Worm (Caenorhabditis elegans) whole organism, young adult: ENCODE results near the gene txt-8.
A peak's percentile ranks its signal among the peaks of the same experiment; 100 is the strongest.

ENCODE experiments used
- B0261.1 ChIP-seq: sonication (generic microtip); optimal IDR thresholded peaks from 2 replicates; lab custom pipeline; 2016; ENCODE audit warnings: mild to moderate bottlenecking, missing genetic modification characterization, moderate library complexity, missing compliant biosample characterization
- B0336.3 ChIP-seq: fragments of 200-800 bp; sonication (Bioruptor generic); IDR thresholded peaks from 2 replicates; pipeline ENCODE4 v1.3.6; 2022; ENCODE audit warnings: missing genetic modification characterization, missing compliant biosample characterization
- D2030.7 ChIP-seq: fragments of 200-800 bp; sonication (Bioruptor generic); IDR thresholded peaks from 2 replicates; pipeline ENCODE4 v1.3.6; 2022; ENCODE audit warnings: missing genetic modification reagents, missing genetic modification characterization, missing compliant biosample characterization
- F10E7.11 ChIP-seq: sonication (generic microtip); optimal IDR thresholded peaks from 2 replicates; lab custom pipeline; 2017; ENCODE audit warnings: mild to moderate bottlenecking, missing genetic modification characterization, moderate library complexity, missing compliant biosample characterization
- F23B12.7 ChIP-seq: sonication (generic microtip); optimal IDR thresholded peaks from 2 replicates; lab custom pipeline; 2017; ENCODE audit warnings: missing genetic modification characterization, mild to moderate bottlenecking, missing compliant biosample characterization, antibody characterized with exemption, moderate library complexity; ENCODE audit not compliant: insufficient read depth
- F49E8.2 ChIP-seq: sonication (generic microtip); optimal IDR thresholded peaks from 3 replicates; lab custom pipeline; 2017; ENCODE audit warnings: missing genetic modification characterization, mild to moderate bottlenecking, missing compliant biosample characterization, antibody characterized with exemption, moderate library complexity; ENCODE audit not compliant: insufficient read depth
- F57C9.4 ChIP-seq: sonication (generic microtip); optimal IDR thresholded peaks from 2 replicates; lab custom pipeline; 2017; ENCODE audit warnings: mild to moderate bottlenecking, missing genetic modification characterization, missing compliant biosample characterization
- T07F8.4 ChIP-seq: sonication (generic microtip); optimal IDR thresholded peaks from 2 replicates; lab custom pipeline; 2016; ENCODE audit warnings: mild to moderate bottlenecking, missing genetic modification characterization, moderate library complexity, missing compliant biosample characterization
- T26A5.8 ChIP-seq: sonication (generic microtip); optimal IDR thresholded peaks from 2 replicates; lab custom pipeline; 2016; ENCODE audit warnings: missing genetic modification characterization, missing compliant biosample characterization
- Y53G8AR.9 ChIP-seq: fragments of 200-800 bp; sonication (Bioruptor generic); conservative IDR thresholded peaks from 2 replicates; pipeline ENCODE4 v1.3.6; 2022; ENCODE audit warnings: missing genetic modification reagents, missing genetic modification characterization, missing compliant biosample characterization
- Y56A3A.18 ChIP-seq: fragments of 200-800 bp; sonication (Bioruptor generic); IDR thresholded peaks from 2 replicates; pipeline ENCODE4 v1.3.6; 2022; ENCODE audit warnings: missing genetic modification reagents, missing genetic modification characterization, missing compliant biosample characterization
- Y95B8A.8 ChIP-seq: fragments of 200-800 bp; sonication (Bioruptor generic); IDR thresholded peaks from 2 replicates; pipeline ENCODE4 v1.3.6; 2022; ENCODE audit warnings: missing genetic modification reagents, missing genetic modification characterization, missing compliant biosample characterization
- ZK185.1 ChIP-seq: sonication (generic microtip); optimal IDR thresholded peaks from 2 replicates; lab custom pipeline; 2016; ENCODE audit warnings: mild to moderate bottlenecking, missing genetic modification characterization, missing compliant biosample characterization; ENCODE audit not compliant: poor library complexity, severe bottlenecking
- ama-1 ChIP-seq, 3 experiments: fragments of 150-350 bp in 1 of 3; sonication (generic microtip) in 2 of 3; optimal IDR thresholded peaks; 2 replicates each; lab custom pipeline; 2014 to 2018; ENCODE audit warnings: missing biosample characterization in 2 of 3, missing genetic modification characterization in 2 of 3, missing genetic modification reagents in 2 of 3
- athp-1 ChIP-seq: sonication (generic microtip); optimal IDR thresholded peaks from 2 replicates; lab custom pipeline; 2017; ENCODE audit warnings: mild to moderate bottlenecking, missing genetic modification characterization, missing compliant biosample characterization
- attf-3 ChIP-seq: fragments of 200-800 bp; sonication (Bioruptor generic); conservative IDR thresholded peaks from 2 replicates; pipeline ENCODE4 v1.3.6; 2022; ENCODE audit warnings: missing genetic modification reagents, missing genetic modification characterization, missing compliant biosample characterization
- attf-6 ChIP-seq: fragments of 200-800 bp; sonication (Bioruptor generic); IDR thresholded peaks from 2 replicates; pipeline ENCODE4 v1.3.6; 2022; ENCODE audit warnings: missing genetic modification reagents, missing genetic modification characterization, missing compliant biosample characterization
- cebp-1 ChIP-seq, 2 experiments: fragments of 200-800 bp in 1 of 2; sonication (Bioruptor generic) in 1 of 2; sonication (generic microtip) in 1 of 2; IDR thresholded peaks in 1 of 2; optimal IDR thresholded peaks in 1 of 2; 2 replicates each; pipeline versions ENCODE4 v1.3.6 to Lab custom; 2017 to 2022; ENCODE audit warnings: missing compliant biosample characterization in 2 of 2, missing genetic modification characterization in 2 of 2, mild to moderate bottlenecking in 1 of 2, missing genetic modification reagents in 1 of 2, moderate library complexity in 1 of 2
- die-1 ChIP-seq: sonication (generic microtip); optimal IDR thresholded peaks from 2 replicates; lab custom pipeline; 2016; ENCODE audit warnings: missing genotype, mild to moderate bottlenecking, missing genetic modification characterization, missing compliant biosample characterization
- dox-1 ChIP-seq: fragments of 200-800 bp; sonication (Bioruptor generic); IDR thresholded peaks from 2 replicates; pipeline ENCODE4 v1.3.6; 2022; ENCODE audit warnings: missing genetic modification reagents, missing genetic modification characterization, missing compliant biosample characterization
- dpl-1 ChIP-seq: fragments of 150-350 bp; optimal IDR thresholded peaks from 2 replicates; lab custom pipeline; 2014; ENCODE audit warnings: missing biosample characterization, missing genetic modification reagents, missing genetic modification characterization
- egl-44 ChIP-seq: fragments of 200-800 bp; sonication (Bioruptor generic); IDR thresholded peaks from 2 replicates; pipeline ENCODE4 v1.3.6; 2022; ENCODE audit warnings: missing genetic modification reagents, missing genetic modification characterization, missing compliant biosample characterization
- ekl-4 ChIP-seq: fragments of 200-800 bp; sonication (Bioruptor generic); IDR thresholded peaks from 2 replicates; pipeline ENCODE4 v1.3.6; 2022; ENCODE audit warnings: missing genetic modification reagents, missing genetic modification characterization, missing compliant biosample characterization
- him-1 ChIP-seq: sonication (generic microtip); optimal IDR thresholded peaks from 2 replicates; lab custom pipeline; 2016; ENCODE audit warnings: missing genotype, missing genetic modification reagents, missing genetic modification characterization, missing compliant biosample characterization
- hlh-12 ChIP-seq: sonication (generic microtip); optimal IDR thresholded peaks from 2 replicates; lab custom pipeline; 2016; ENCODE audit warnings: missing genetic modification characterization, missing compliant biosample characterization
- hmg-1.2 ChIP-seq: fragments of 200-800 bp; sonication (Bioruptor generic); IDR thresholded peaks from 2 replicates; pipeline ENCODE4 v1.3.6; 2022; ENCODE audit warnings: missing genetic modification reagents, missing genetic modification characterization, missing compliant biosample characterization
- hmg-20 ChIP-seq: fragments of 200-800 bp; sonication (Bioruptor generic); IDR thresholded peaks from 2 replicates; pipeline ENCODE4 v1.3.6; 2022; ENCODE audit warnings: missing genetic modification reagents, missing genetic modification characterization, missing compliant biosample characterization
- lag-1 ChIP-seq: fragments of 200-800 bp; sonication (Bioruptor generic); IDR thresholded peaks from 2 replicates; pipeline ENCODE4 v1.3.6; 2022; ENCODE audit warnings: missing genetic modification reagents, missing genetic modification characterization, missing compliant biosample characterization
- let-526 ChIP-seq: fragments of 200-800 bp; sonication (Bioruptor generic); IDR thresholded peaks from 2 replicates; pipeline ENCODE4 v1.3.6; 2022; ENCODE audit warnings: missing genetic modification reagents, missing genetic modification characterization, missing compliant biosample characterization
- let-607 ChIP-seq, 2 experiments: fragments of 200-800 bp in 1 of 2; sonication (Bioruptor generic) in 1 of 2; sonication (generic microtip) in 1 of 2; optimal IDR thresholded peaks; 2 replicates each; lab custom pipeline; 2016 to 2018; ENCODE audit warnings: mild to moderate bottlenecking in 2 of 2, missing compliant biosample characterization in 2 of 2, missing genetic modification characterization in 2 of 2, moderate library complexity in 2 of 2, missing genotype in 1 of 2
- lsl-1 ChIP-seq: fragments of 200-800 bp; sonication (Bioruptor generic); optimal IDR thresholded peaks from 2 replicates; lab custom pipeline; 2018; ENCODE audit warnings: mild to moderate bottlenecking, missing genetic modification characterization, moderate library complexity, missing compliant biosample characterization
- mcd-1 ChIP-seq: fragments of 200-800 bp; sonication (Bioruptor generic); IDR thresholded peaks from 2 replicates; pipeline ENCODE4 v1.3.6; 2022; ENCODE audit warnings: missing genetic modification reagents, missing genetic modification characterization, missing compliant biosample characterization
- mes-4 ChIP-seq: sonication (generic microtip); optimal IDR thresholded peaks from 2 replicates; lab custom pipeline; 2016; ENCODE audit warnings: missing genotype, missing genetic modification characterization, missing compliant biosample characterization
- mxl-1 ChIP-seq: sonication (generic microtip); optimal IDR thresholded peaks from 2 replicates; lab custom pipeline; 2016; ENCODE audit warnings: missing genetic modification characterization, missing compliant biosample characterization
- nhr-80 ChIP-seq: sonication (generic microtip); optimal IDR thresholded peaks from 2 replicates; lab custom pipeline; 2016; ENCODE audit warnings: missing genetic modification characterization, missing compliant biosample characterization
- rec-8 ChIP-seq, 2 experiments: sonication (generic microtip); optimal IDR thresholded peaks; 2 replicates each; lab custom pipeline; 2016; ENCODE audit warnings: mild to moderate bottlenecking in 2 of 2, missing genetic modification characterization in 2 of 2, missing genetic modification reagents in 2 of 2, missing genotype in 2 of 2, missing biosample characterization in 1 of 2, missing compliant biosample characterization in 1 of 2, moderate library complexity in 1 of 2
- rpc-1 ChIP-seq, 2 experiments: fragments of 150-350 bp in 1 of 2; sonication (generic microtip) in 1 of 2; optimal IDR thresholded peaks; 2 replicates each; lab custom pipeline; 2014 to 2018; ENCODE audit warnings: missing biosample characterization in 1 of 2, missing genetic modification characterization in 1 of 2, missing genetic modification reagents in 1 of 2, missing genotype in 1 of 2
- snpc-1.3 ChIP-seq: sonication (generic microtip); optimal IDR thresholded peaks from 2 replicates; lab custom pipeline; 2017; ENCODE audit warnings: missing genetic modification characterization, mild to moderate bottlenecking, missing compliant biosample characterization, antibody characterized with exemption, moderate library complexity, missing genotype, missing genetic modification reagents; ENCODE audit not compliant: insufficient read depth
- snpc-3.4 ChIP-seq: sonication (generic microtip); optimal IDR thresholded peaks from 2 replicates; lab custom pipeline; 2017; ENCODE audit warnings: missing genetic modification characterization, mild to moderate bottlenecking, missing compliant biosample characterization, antibody characterized with exemption, moderate library complexity, missing genotype, missing genetic modification reagents
- sptf-2 ChIP-seq: fragments of 200-800 bp; sonication (Bioruptor generic); optimal IDR thresholded peaks from 2 replicates; lab custom pipeline; 2018; ENCODE audit warnings: mild to moderate bottlenecking, missing genetic modification characterization, missing compliant biosample characterization
- tbp1 ChIP-seq: fragments of 200-800 bp; sonication (Bioruptor generic); optimal IDR thresholded peaks from 2 replicates; lab custom pipeline; 2018; ENCODE audit warnings: mild to moderate bottlenecking, missing genetic modification characterization, missing compliant biosample characterization
- unc-130 ChIP-seq: sonication (generic microtip); optimal IDR thresholded peaks from 2 replicates; lab custom pipeline; 2016; ENCODE audit warnings: missing genetic modification reagents, missing genetic modification characterization, missing compliant biosample characterization
- xnd-1 ChIP-seq: sonication (generic microtip); optimal IDR thresholded peaks from 2 replicates; lab custom pipeline; 2016; ENCODE audit warnings: missing genotype, missing genetic modification reagents, missing genetic modification characterization, missing compliant biosample characterization
- zim-3 ChIP-seq: sonication (generic microtip); optimal IDR thresholded peaks from 2 replicates; lab custom pipeline; 2017; ENCODE audit warnings: mild to moderate bottlenecking, missing genetic modification characterization, moderate library complexity, missing compliant biosample characterization
- ztf-26 ChIP-seq: sonication (generic microtip); optimal IDR thresholded peaks from 2 replicates; lab custom pipeline; 2017; ENCODE audit warnings: missing genetic modification characterization, missing compliant biosample characterization
- ztf-6 ChIP-seq: fragments of 200-800 bp; sonication (Bioruptor generic); IDR thresholded peaks from 2 replicates; pipeline ENCODE4 v1.3.6; 2022; ENCODE audit warnings: missing genetic modification reagents, missing genetic modification characterization, missing compliant biosample characterization

txt-8 gene

ce11 chrV:18412351-18412750, 1.8 kb upstream of the txt-8 start (continued):
- TF ChIP-seq T26A5.8 (tag; lab: Kevin White, UChicago) (peak; percentile 25), egl-44 (no peak), rec-8 (tag; optimal IDR thresholded peaks at IDR 0.05; lab: Kevin White, UChicago) (peak in 1 of 2 experiments; percentile 33), lag-1 (GFP tag; lab: Robert Waterston, UW) (no peak), ekl-4 (GFP tag; lab: Robert Waterston, UW) (peak; percentile 35; the same call in 1 of the 2 replicates), F57C9.4 (tag; lab: Kevin White, UChicago) (no peak), let-526 (GFP tag; lab: Robert Waterston, UW) (no peak), rpc-1 (optimal IDR thresholded peaks at IDR 0.05; lab: Kevin White, UChicago) (peak; percentile 82), rpc-1 (tag; optimal IDR thresholded peaks at IDR 0.05; lab: Kevin White, UChicago) (peak; percentile 94), hmg-1.2 (GFP tag; lab: Robert Waterston, UW) (peak; percentile 64), F49E8.2 (peak; percentile 50), ztf-26 (no peak), unc-130 (peak; percentile 16), F10E7.11 (tag; lab: Kevin White, UChicago) (no peak), Y53G8AR.9 (GFP tag; lab: Robert Waterston, UW) (peak; percentile 38; the same call in 1 of the 2 replicates), D2030.7 (0 out of 2 replicates have a peak, but pooled peaks have one; percentile 26), hmg-20 (GFP tag; lab: Robert Waterston, UW) (no peak), cebp-1 (GFP tag; IDR thresholded peaks at IDR 0.05; lab: Robert Waterston, UW) (no peak), cebp-1 (tag; optimal IDR thresholded peaks at IDR 0.05; lab: Kevin White, UChicago) (peak; percentile 47), F23B12.7 (peak; percentile 23), ztf-6 (GFP tag; lab: Robert Waterston, UW) (no peak), nhr-80 (tag; lab: Kevin White, UChicago) (peak; percentile 2), ZK185.1 (tag; lab: Kevin White, UChicago) (no peak), ama-1 (optimal IDR thresholded peaks at IDR 0.05; lab: Kevin White, UChicago) (no peak), ama-1 (GFP tag; optimal IDR thresholded peaks at IDR 0.05; lab: Kevin White, UChicago) (peak in 1 of 2 experiments; percentile 31), tbp1 (GFP tag; lab: Kevin White, UChicago) (peak; percentile 92), sptf-2 (no peak), hlh-12 (tag; lab: Kevin White, UChicago) (peak; percentile 11), athp-1 (tag; lab: Kevin White, UChicago) (no peak), snpc-3.4 (tag; lab: Kevin White, UChicago) (peak; percentile 45), Y95B8A.8 (GFP tag; lab: Robert Waterston, UW) (no peak), xnd-1 (tag; lab: Kevin White, UChicago) (no peak), mxl-1 (peak; percentile 70), mcd-1 (GFP tag; lab: Robert Waterston, UW) (no peak), B0336.3 (GFP tag; lab: Robert Waterston, UW) (no peak), dpl-1 (GFP tag; lab: Kevin White, UChicago) (no peak), snpc-1.3 (peak; percentile 79), T07F8.4 (peak; percentile 1), B0261.1 (tag; lab: Kevin White, UChicago) (peak; percentile 85), die-1 (tag; lab: Kevin White, UChicago) (peak; percentile 67), dox-1 (GFP tag; lab: Robert Waterston, UW) (peak; percentile 51; the same call in 1 of the 2 replicates), let-607 (tag; optimal IDR thresholded peaks at IDR 0.05; lab: Kevin White, UChicago) (no peak), lsl-1 (peak; percentile 3), Y56A3A.18 (peak; percentile 77; the same call in 1 of the 2 replicates), mes-4 (tag; lab: Kevin White, UChicago) (no peak), zim-3 (peak; percentile 43), attf-3 (0 out of 2 replicates have a peak, but pooled peaks have one; percentile 20), attf-6 (GFP tag; lab: Robert Waterston, UW) (no peak), him-1 (peak; percentile 70)
